Worm (Caenorhabditis elegans) whole organism, early embryonic: ENCODE results near the gene F35C8.5.

Experiments
- B0310.2 ChIP-seq: sonication (generic microtip); optimal IDR thresholded peaks from 2 replicates; lab custom pipeline; 2016; ENCODE audit warnings: mild to moderate bottlenecking, missing genetic modification characterization, missing compliant biosample characterization
- F13C5.2 ChIP-seq: sonication (generic microtip); optimal IDR thresholded peaks from 2 replicates; lab custom pipeline; 2017; ENCODE audit warnings: mild to moderate bottlenecking, missing genetic modification characterization, inconsistent platforms, missing compliant biosample characterization
- aly-1 ChIP-seq: sonication (generic microtip); optimal IDR thresholded peaks from 2 replicates; lab custom pipeline; 2016; ENCODE audit warnings: missing genetic modification characterization, missing compliant biosample characterization
- ama-1 ChIP-seq: fragments of 150-350 bp; optimal IDR thresholded peaks from 2 replicates; lab custom pipeline; 2014
- ceh-13 ChIP-seq: fragments of 200-800 bp; sonication (Bioruptor generic); optimal IDR thresholded peaks from 2 replicates; lab custom pipeline; 2018; ENCODE audit warnings: mild to moderate bottlenecking, missing genetic modification characterization, missing compliant biosample characterization
- ceh-36 ChIP-seq: sonication (generic microtip); optimal IDR thresholded peaks from 2 replicates; lab custom pipeline; 2016; ENCODE audit warnings: missing genetic modification characterization, inconsistent platforms, missing compliant biosample characterization
- flt-1 ChIP-seq: fragments of 200-800 bp; sonication (Bioruptor generic); IDR thresholded peaks from 2 replicates; pipeline ENCODE4 v1.3.6; 2022; ENCODE audit warnings: missing genetic modification characterization, missing compliant biosample characterization
- hmbx-1 ChIP-seq: sonication (generic microtip); optimal IDR thresholded peaks from 2 replicates; lab custom pipeline; 2016; ENCODE audit warnings: mild to moderate bottlenecking, missing genetic modification characterization, missing compliant biosample characterization
- hmg-4 ChIP-seq: fragments of 200-800 bp; sonication (Bioruptor generic); optimal IDR thresholded peaks from 2 replicates; lab custom pipeline; 2018; ENCODE audit warnings: mild to moderate bottlenecking, missing genetic modification characterization, missing compliant biosample characterization
- hnd-1 ChIP-seq: sonication (generic microtip); optimal IDR thresholded peaks from 2 replicates; lab custom pipeline; 2016; ENCODE audit warnings: missing genetic modification characterization, missing compliant biosample characterization
- pes-1 ChIP-seq: fragments of 200-800 bp; sonication (Bioruptor generic); IDR thresholded peaks from 2 replicates; pipeline ENCODE4 v1.3.6; 2022; ENCODE audit warnings: missing genetic modification reagents, missing genetic modification characterization, missing compliant biosample characterization
- sea-1 ChIP-seq: fragments of 200-800 bp; sonication (Bioruptor generic); conservative IDR thresholded peaks from 2 replicates; pipeline ENCODE4 v1.3.6; 2022; ENCODE audit warnings: missing genetic modification characterization, missing compliant biosample characterization
- tbx-11 ChIP-seq: fragments of 200-800 bp; sonication (Bioruptor generic); IDR thresholded peaks from 2 replicates; pipeline ENCODE4 v1.3.6; 2022; ENCODE audit warnings: missing genetic modification characterization, missing compliant biosample characterization
- tbx-37 ChIP-seq: fragments of 200-800 bp; sonication (Bioruptor generic); conservative IDR thresholded peaks from 2 replicates; pipeline ENCODE4 v1.3.6; 2022; ENCODE audit warnings: missing genetic modification reagents, missing genetic modification characterization, missing compliant biosample characterization

DNA sequence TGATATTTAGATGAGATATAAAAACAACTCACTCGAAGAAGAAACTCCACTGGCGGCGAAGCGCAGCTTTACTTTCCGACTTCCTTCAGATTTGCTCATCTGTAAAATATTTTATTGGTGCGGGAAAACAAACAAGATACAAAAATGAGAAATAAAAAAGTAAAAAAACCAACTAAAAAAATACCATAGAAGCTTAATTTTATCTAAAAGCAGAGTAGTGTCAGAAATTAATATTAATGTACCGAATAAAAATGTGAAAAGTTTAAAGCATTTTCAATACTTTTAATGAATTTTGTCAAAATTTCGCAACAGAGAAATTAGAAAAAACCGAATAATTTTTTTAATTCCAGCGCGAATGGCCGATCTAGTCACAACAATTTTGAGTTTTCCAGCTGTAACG, 42.3 kb upstream of the F35C8.5 start, which contains the start of gene sto-2:
- TF ChIP-seq ama-1 (lab: Kevin White, UChicago) (no peak), ceh-13 (GFP tag; lab: Kevin White, UChicago) (no peak), sea-1 (GFP tag; lab: Robert Waterston, UW) (no peak), F13C5.2 (tag; lab: Kevin White, UChicago) (no peak), aly-1 (tag; lab: Kevin White, UChicago) (no peak), hnd-1 (tag; lab: Kevin White, UChicago) (no peak), hmg-4 (GFP tag; lab: Kevin White, UChicago) (no peak), tbx-37 (GFP tag; lab: Robert Waterston, UW) (no peak), ceh-36 (no peak), B0310.2 (tag; lab: Kevin White, UChicago) (no peak), tbx-11 (GFP tag; lab: Robert Waterston, UW) (no peak), hmbx-1 (tag; lab: Kevin White, UChicago) (no peak), pes-1 (GFP tag; lab: Robert Waterston, UW) (no peak), flt-1 (GFP tag; lab: Robert Waterston, UW) (no peak)
